Worm (Caenorhabditis elegans) whole organism, late embryonic: ENCODE data around the gene Y47D3A.34.

Source experiments
- C08G9.2 ChIP-seq: sonication (generic microtip); optimal IDR thresholded peaks from 2 replicates; lab custom pipeline; 2016; ENCODE audit warnings: mild to moderate bottlenecking, missing genetic modification characterization, moderate library complexity, missing compliant biosample characterization
- C38D4.7 ChIP-seq: fragments of 200-800 bp; sonication (Bioruptor generic); optimal IDR thresholded peaks from 2 replicates; lab custom pipeline; 2018; ENCODE audit warnings: mild to moderate bottlenecking, missing genetic modification characterization, moderate library complexity, missing compliant biosample characterization
- K02D7.2 ChIP-seq: sonication (generic microtip); optimal IDR thresholded peaks from 2 replicates; lab custom pipeline; 2017; ENCODE audit warnings: mild to moderate bottlenecking, missing genetic modification characterization, missing compliant biosample characterization
- K09A11.1 ChIP-seq: sonication (generic microtip); optimal IDR thresholded peaks from 2 replicates; lab custom pipeline; 2017; ENCODE audit warnings: antibody characterized with exemption, mild to moderate bottlenecking, missing genetic modification characterization, missing compliant biosample characterization; ENCODE audit not compliant: insufficient read depth
- ahr-1 ChIP-seq: sonication (generic microtip); optimal IDR thresholded peaks from 2 replicates; lab custom pipeline; 2016; ENCODE audit warnings: missing genetic modification characterization, missing compliant biosample characterization
- ceh-14 ChIP-seq: sonication (generic microtip); optimal IDR thresholded peaks from 2 replicates; lab custom pipeline; 2016; ENCODE audit warnings: missing genotype, missing genetic modification characterization, missing compliant biosample characterization
- ceh-19 ChIP-seq: fragments of 200-800 bp; sonication (Bioruptor generic); optimal IDR thresholded peaks from 2 replicates; lab custom pipeline; 2018; ENCODE audit warnings: mild to moderate bottlenecking, missing genetic modification characterization, missing compliant biosample characterization
- ceh-2 ChIP-seq: sonication (generic microtip); optimal IDR thresholded peaks from 2 replicates; lab custom pipeline; 2016; ENCODE audit warnings: missing genotype, missing genetic modification characterization, missing compliant biosample characterization
- ceh-24 ChIP-seq: sonication (generic microtip); optimal IDR thresholded peaks from 2 replicates; lab custom pipeline; 2016; ENCODE audit warnings: mild to moderate bottlenecking, missing genetic modification characterization, missing compliant biosample characterization
- ceh-31 ChIP-seq: sonication (generic microtip); optimal IDR thresholded peaks from 2 replicates; lab custom pipeline; 2016; ENCODE audit warnings: missing genetic modification characterization, missing compliant biosample characterization
- ceh-34 ChIP-seq: sonication (generic microtip); optimal IDR thresholded peaks from 2 replicates; lab custom pipeline; 2016; ENCODE audit warnings: mild to moderate bottlenecking, missing genetic modification characterization, missing compliant biosample characterization
- ceh-45 ChIP-seq: fragments of 200-800 bp; sonication (Bioruptor generic); IDR thresholded peaks from 2 replicates; pipeline ENCODE4 v1.3.6; 2022; ENCODE audit warnings: missing genetic modification reagents, missing genetic modification characterization, missing compliant biosample characterization
- ceh-9 ChIP-seq: sonication (generic microtip); optimal IDR thresholded peaks from 2 replicates; lab custom pipeline; 2016; ENCODE audit warnings: mild to moderate bottlenecking, missing genetic modification characterization, inconsistent platforms, missing compliant biosample characterization
- che-1 ChIP-seq: sonication (generic microtip); optimal IDR thresholded peaks from 2 replicates; lab custom pipeline; 2016; ENCODE audit warnings: mild to moderate bottlenecking, missing genetic modification characterization, missing compliant biosample characterization
- elt-2 ChIP-seq: sonication (generic microtip); optimal IDR thresholded peaks from 2 replicates; lab custom pipeline; 2016; ENCODE audit warnings: missing genetic modification reagents, missing genetic modification characterization, missing compliant biosample characterization
- eyg-1 ChIP-seq: sonication (generic microtip); optimal IDR thresholded peaks from 2 replicates; lab custom pipeline; 2016; ENCODE audit warnings: missing genotype, missing genetic modification characterization, missing compliant biosample characterization
- fax-1 ChIP-seq: sonication (generic microtip); optimal IDR thresholded peaks from 2 replicates; lab custom pipeline; 2016; ENCODE audit warnings: missing genotype, missing genetic modification characterization, missing compliant biosample characterization
- fkh-10 ChIP-seq: fragments of 150-350 bp; optimal IDR thresholded peaks from 2 replicates; lab custom pipeline; 2014; ENCODE audit warnings: missing biosample characterization, missing genetic modification reagents, missing genetic modification characterization
- fkh-6 ChIP-seq: sonication (generic microtip); optimal IDR thresholded peaks from 2 replicates; lab custom pipeline; 2016; ENCODE audit warnings: missing genetic modification characterization, missing compliant biosample characterization
- gmeb-2 ChIP-seq: sonication (generic microtip); optimal IDR thresholded peaks from 2 replicates; lab custom pipeline; 2016; ENCODE audit warnings: missing genetic modification characterization, inconsistent platforms, missing compliant biosample characterization
- hlh-13 ChIP-seq: fragments of 200-800 bp; sonication (Bioruptor generic); optimal IDR thresholded peaks from 2 replicates; lab custom pipeline; 2018; ENCODE audit warnings: mild to moderate bottlenecking, missing genetic modification characterization, missing compliant biosample characterization
- hlh-30 ChIP-seq: sonication (generic microtip); optimal IDR thresholded peaks from 2 replicates; lab custom pipeline; 2017; ENCODE audit warnings: antibody characterized with exemption, missing genetic modification characterization, missing compliant biosample characterization; ENCODE audit not compliant: insufficient read depth
- hlh-6 ChIP-seq: sonication (generic microtip); optimal IDR thresholded peaks from 2 replicates; lab custom pipeline; 2016; ENCODE audit warnings: missing genotype, missing genetic modification characterization, missing compliant biosample characterization
- lin-11 ChIP-seq: fragments of 200-800 bp; sonication (Bioruptor generic); optimal IDR thresholded peaks from 2 replicates; lab custom pipeline; 2018; ENCODE audit warnings: mild to moderate bottlenecking, missing genetic modification characterization, missing compliant biosample characterization
- nfya-1 ChIP-seq: sonication (generic microtip); optimal IDR thresholded peaks from 2 replicates; lab custom pipeline; 2017; ENCODE audit warnings: missing genetic modification characterization, mild to moderate bottlenecking, missing compliant biosample characterization, antibody characterized with exemption, moderate library complexity
- nhr-11 ChIP-seq: fragments of 150-350 bp; optimal IDR thresholded peaks from 2 replicates; lab custom pipeline; 2014; ENCODE audit warnings: missing biosample characterization, missing genetic modification characterization
- pat-9 ChIP-seq: fragments of 200-800 bp; sonication (Bioruptor generic); optimal IDR thresholded peaks from 2 replicates; lab custom pipeline; 2018; ENCODE audit warnings: mild to moderate bottlenecking, missing genetic modification characterization, moderate library complexity, missing compliant biosample characterization
- pax-1 ChIP-seq: fragments of 150-350 bp; optimal IDR thresholded peaks from 2 replicates; lab custom pipeline; 2014; ENCODE audit warnings: missing biosample characterization, missing genetic modification characterization
- pros-1 ChIP-seq: fragments of 150-350 bp; optimal IDR thresholded peaks from 2 replicates; lab custom pipeline; 2014; ENCODE audit warnings: missing biosample characterization, missing genetic modification reagents, missing genetic modification characterization
- ref-2 ChIP-seq: sonication (generic microtip); optimal IDR thresholded peaks from 2 replicates; lab custom pipeline; 2016; ENCODE audit warnings: missing genetic modification characterization, missing compliant biosample characterization
- rnt-1 ChIP-seq: sonication (generic microtip); optimal IDR thresholded peaks from 2 replicates; lab custom pipeline; 2016; ENCODE audit warnings: missing genetic modification characterization, missing compliant biosample characterization
- sdc-2 ChIP-seq: sonication (generic microtip); optimal IDR thresholded peaks from 2 replicates; lab custom pipeline; 2016; ENCODE audit warnings: missing genotype, missing genetic modification characterization, missing compliant biosample characterization
- sox-4 ChIP-seq: sonication (generic microtip); optimal IDR thresholded peaks from 2 replicates; lab custom pipeline; 2017; ENCODE audit warnings: mild to moderate bottlenecking, missing genetic modification characterization, inconsistent platforms, missing compliant biosample characterization
- tbx-2 ChIP-seq: sonication (generic microtip); optimal IDR thresholded peaks from 2 replicates; lab custom pipeline; 2016; ENCODE audit warnings: missing genetic modification characterization, missing compliant biosample characterization
- tbx-7 ChIP-seq: sonication (generic microtip); optimal IDR thresholded peaks from 2 replicates; lab custom pipeline; 2016; ENCODE audit warnings: missing genotype, missing genetic modification characterization, missing compliant biosample characterization
- ttx-3 ChIP-seq: sonication (generic microtip); optimal IDR thresholded peaks from 2 replicates; lab custom pipeline; 2016; ENCODE audit warnings: missing genetic modification reagents, missing genetic modification characterization, missing compliant biosample characterization
- unc-42 ChIP-seq: sonication (generic microtip); optimal IDR thresholded peaks from 2 replicates; lab custom pipeline; 2016; ENCODE audit warnings: missing genotype, missing genetic modification characterization, missing compliant biosample characterization
- unc-55 ChIP-seq: sonication (generic microtip); optimal IDR thresholded peaks from 2 replicates; lab custom pipeline; 2017; ENCODE audit warnings: missing biosample characterization, missing genetic modification reagents, missing genetic modification characterization
- unc-86 ChIP-seq: sonication (generic microtip); optimal IDR thresholded peaks from 2 replicates; lab custom pipeline; 2016; ENCODE audit warnings: missing genetic modification characterization, missing compliant biosample characterization
- zip-5 ChIP-seq: sonication (generic microtip); optimal IDR thresholded peaks from 2 replicates; lab custom pipeline; 2016; ENCODE audit warnings: missing genetic modification characterization, missing compliant biosample characterization
- ztf-16 ChIP-seq: sonication (generic microtip); optimal IDR thresholded peaks from 2 replicates; lab custom pipeline; 2017; ENCODE audit warnings: missing genetic modification characterization, missing compliant biosample characterization

Y47D3A.34 gene

ce11 chrIII:11270795-11271194 lies 36.1 kb upstream of the Y47D3A.34 start, which contains the start of gene obr-1:
Gene obr-1, minus strand, starts transcription at chrIII:11270895.
- TF ChIP-seq fax-1 (no peak), gmeb-2 (tag; lab: Kevin White, UChicago) (no peak), pat-9 (tag; lab: Kevin White, UChicago) (no peak), unc-42 (no peak), hlh-6 (tag; lab: Kevin White, UChicago) (no peak), ref-2 (tag; lab: Kevin White, UChicago) (no peak), unc-86 (tag; lab: Kevin White, UChicago) (no peak)

- TF ChIP-seq tbx-2 (tag; lab: Kevin White, UChicago) (no peak), C38D4.7 (GFP tag; lab: Kevin White, UChicago) (no peak), ceh-45 (GFP tag; lab: Robert Waterston, UW) (no peak), sox-4 (tag; lab: Kevin White, UChicago) (no peak)
Observed at ce11 chrIII:11269206-11269605, 34.5 kb upstream of the Y47D3A.34 start.

ce11 chrIII:11268532-11268931 lies 33.9 kb upstream of the Y47D3A.34 start:
- TF ChIP-seq nfya-1 (tag; lab: Kevin White, UChicago): no peak
- no peak for TF ChIP-seq nhr-11 (tag; lab: Kevin White, UChicago)
- no peak for TF ChIP-seq ttx-3 (tag; lab: Kevin White, UChicago)
- TF ChIP-seq ahr-1 (tag; lab: Kevin White, UChicago): no peak
- TF ChIP-seq eyg-1 (tag; lab: Kevin White, UChicago): no peak
- no peak for TF ChIP-seq fkh-10 (GFP tag; lab: Kevin White, UChicago)
- TF ChIP-seq ceh-9 (tag; lab: Kevin White, UChicago): no peak
- no peak for TF ChIP-seq K02D7.2 (tag; lab: Kevin White, UChicago)
- no peak for TF ChIP-seq unc-42
- TF ChIP-seq pros-1: no peak
- no peak for TF ChIP-seq ceh-24 (tag; lab: Kevin White, UChicago)
- TF ChIP-seq ceh-2 (tag; lab: Kevin White, UChicago): no peak
- TF ChIP-seq ceh-31 (tag; lab: Kevin White, UChicago): no peak
- no peak for TF ChIP-seq pat-9 (tag; lab: Kevin White, UChicago)
- TF ChIP-seq, all 69 proteins: peak for 0

- TF ChIP-seq elt-2 (tag; lab: Kevin White, UChicago) (peak; percentile 62), ref-2 (tag; lab: Kevin White, UChicago) (peak; percentile 23), unc-42 (no peak)
Observed at ce11 chrIII:11267372-11267771, 32.7 kb upstream of the Y47D3A.34 start.

DNA sequence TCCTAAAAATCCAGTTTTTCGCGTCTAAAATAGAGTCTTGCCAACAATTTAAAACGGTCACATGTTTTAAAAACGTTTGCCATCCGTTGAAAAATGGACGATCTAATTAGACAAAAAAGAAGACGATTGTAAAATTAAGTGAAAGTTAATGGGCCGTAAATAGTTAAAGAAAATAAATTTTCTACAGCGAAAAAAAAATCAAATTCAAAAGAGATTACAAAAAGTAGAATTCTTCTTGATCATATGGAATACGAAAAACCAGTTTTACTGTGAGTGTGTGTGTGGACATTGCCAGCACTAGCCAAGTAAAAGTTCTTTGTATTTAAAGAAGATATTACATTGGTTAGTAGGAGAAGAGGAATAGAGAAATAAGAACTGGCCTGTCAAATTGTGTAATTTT lies 27.4 kb upstream of the Y47D3A.34 start:
- TF ChIP-seq ceh-14 (no peak), ztf-16 (tag; lab: Kevin White, UChicago) (no peak), hlh-30 (tag; lab: Kevin White, UChicago) (no peak), C08G9.2 (no peak), ceh-24 (tag; lab: Kevin White, UChicago) (no peak), eyg-1 (tag; lab: Kevin White, UChicago) (no peak), pat-9 (tag; lab: Kevin White, UChicago) (no peak), pax-1 (tag; lab: Kevin White, UChicago) (no peak), ceh-31 (tag; lab: Kevin White, UChicago) (no peak), fkh-6 (no peak), hlh-13 (GFP tag; lab: Kevin White, UChicago) (no peak), tbx-2 (tag; lab: Kevin White, UChicago) (no peak), ceh-19 (GFP tag; lab: Kevin White, UChicago) (no peak)

- TF ChIP-seq rnt-1 (tag; lab: Kevin White, UChicago): no peak
- TF ChIP-seq unc-55 (GFP tag; lab: Kevin White, UChicago): no peak
- no peak for TF ChIP-seq ceh-19 (GFP tag; lab: Kevin White, UChicago)
- no peak for TF ChIP-seq K09A11.1 (tag; lab: Kevin White, UChicago)
- TF ChIP-seq ceh-34 (tag; lab: Kevin White, UChicago): no peak
- TF ChIP-seq tbx-7 (tag; lab: Kevin White, UChicago): no peak
- no peak for TF ChIP-seq sdc-2 (tag; lab: Kevin White, UChicago)
- no peak for TF ChIP-seq che-1 (tag; lab: Kevin White, UChicago)
- no peak for TF ChIP-seq eyg-1 (tag; lab: Kevin White, UChicago)
- TF ChIP-seq zip-5 (tag; lab: Kevin White, UChicago): no peak
- no peak for TF ChIP-seq lin-11 (tag; lab: Kevin White, UChicago)
- TF ChIP-seq ref-2 (tag; lab: Kevin White, UChicago): no peak
Observed at ce11 chrIII:11255072-11255471, 20.4 kb upstream of the Y47D3A.34 start.
